Fruit fly (Drosophila melanogaster) whole organism, prepupa: ENCODE results near the gene fne.

Experiments used
- CG11902 ChIP-seq: fragments of 200-800 bp; sonication (Bioruptor generic); optimal IDR thresholded peaks from 3 replicates; lab custom pipeline; 2016; ENCODE audit warnings: missing biosample characterization, missing genetic modification characterization
- CG15336 ChIP-seq: fragments of 200-800 bp; sonication (Bioruptor generic); IDR thresholded peaks from 2 replicates; pipeline ENCODE4 v1.3.6; 2022; ENCODE audit warnings: missing biosample characterization, missing genetic modification characterization
- CG6808 ChIP-seq: fragments of 200-800 bp; sonication (Bioruptor generic); optimal IDR thresholded peaks from 3 replicates; lab custom pipeline; 2017; ENCODE audit warnings: missing biosample characterization, missing genetic modification characterization, mild to moderate bottlenecking, moderate library complexity, missing genetic modification reagents
- Eip93F ChIP-seq: fragments of 200-800 bp; sonication (Bioruptor generic); optimal IDR thresholded peaks from 2 replicates; lab custom pipeline; 2016; ENCODE audit warnings: missing biosample characterization, mild to moderate bottlenecking, missing genetic modification characterization
- Hr38 ChIP-seq: sonication (Bioruptor generic); optimal IDR thresholded peaks from 2 replicates; lab custom pipeline; 2016; ENCODE audit warnings: missing biosample characterization, missing genetic modification characterization
- Lpt ChIP-seq: fragments of 200-800 bp; sonication (Bioruptor generic); optimal IDR thresholded peaks from 3 replicates; lab custom pipeline; 2016; ENCODE audit warnings: missing biosample characterization, missing genetic modification characterization
- acj6 ChIP-seq: fragments of 200-800 bp; sonication (Bioruptor generic); optimal IDR thresholded peaks from 3 replicates; lab custom pipeline; 2016; ENCODE audit warnings: missing biosample characterization, missing genetic modification characterization
- net ChIP-seq: fragments of 200-800 bp; sonication (Bioruptor generic); optimal IDR thresholded peaks from 3 replicates; lab custom pipeline; 2016; ENCODE audit warnings: missing biosample characterization, missing genetic modification characterization

- TF ChIP-seq Lpt (GFP tag; lab: Kevin White, UChicago) (no peak), Eip93F (no peak), acj6 (no peak), CG6808 (GFP tag; lab: Kevin White, UChicago) (no peak), Hr38 (no peak), CG15336 (GFP tag; lab: Robert Waterston, UW) (no peak), net (GFP tag; lab: Kevin White, UChicago) (no peak), CG11902 (GFP tag; lab: Kevin White, UChicago) (no peak)
These were observed 26.5 kb upstream of the fne start for dm6 chrX:12890826-12891175.
